Worm (Caenorhabditis elegans) whole organism, early embryonic: ENCODE data around the gene ZC84.7.

Source experiments
- F13C5.2 ChIP-seq: sonication (generic microtip); optimal IDR thresholded peaks from 2 replicates; lab custom pipeline; 2017; ENCODE audit warnings: mild to moderate bottlenecking, missing genetic modification characterization, inconsistent platforms, missing compliant biosample characterization
- aly-1 ChIP-seq: sonication (generic microtip); optimal IDR thresholded peaks from 2 replicates; lab custom pipeline; 2016; ENCODE audit warnings: missing genetic modification characterization, missing compliant biosample characterization
- ama-1 ChIP-seq: fragments of 150-350 bp; optimal IDR thresholded peaks from 2 replicates; lab custom pipeline; 2014
- ceh-13 ChIP-seq: fragments of 200-800 bp; sonication (Bioruptor generic); optimal IDR thresholded peaks from 2 replicates; lab custom pipeline; 2018; ENCODE audit warnings: mild to moderate bottlenecking, missing genetic modification characterization, missing compliant biosample characterization
- hmg-4 ChIP-seq: fragments of 200-800 bp; sonication (Bioruptor generic); optimal IDR thresholded peaks from 2 replicates; lab custom pipeline; 2018; ENCODE audit warnings: mild to moderate bottlenecking, missing genetic modification characterization, missing compliant biosample characterization
- pes-1 ChIP-seq: fragments of 200-800 bp; sonication (Bioruptor generic); IDR thresholded peaks from 2 replicates; pipeline ENCODE4 v1.3.6; 2022; ENCODE audit warnings: missing genetic modification reagents, missing genetic modification characterization, missing compliant biosample characterization
- scrt-1 ChIP-seq: fragments of 200-800 bp; sonication (Bioruptor generic); IDR thresholded peaks from 2 replicates; pipeline ENCODE4 v1.3.6; 2022; ENCODE audit warnings: missing genetic modification characterization, missing compliant biosample characterization
- tbx-11 ChIP-seq: fragments of 200-800 bp; sonication (Bioruptor generic); IDR thresholded peaks from 2 replicates; pipeline ENCODE4 v1.3.6; 2022; ENCODE audit warnings: missing genetic modification characterization, missing compliant biosample characterization
- tbx-37 ChIP-seq: fragments of 200-800 bp; sonication (Bioruptor generic); conservative IDR thresholded peaks from 2 replicates; pipeline ENCODE4 v1.3.6; 2022; ENCODE audit warnings: missing genetic modification reagents, missing genetic modification characterization, missing compliant biosample characterization

- TF ChIP-seq scrt-1 (GFP tag; lab: Robert Waterston, UW) (no peak), tbx-37 (GFP tag; lab: Robert Waterston, UW) (no peak), pes-1 (no peak), F13C5.2 (tag; lab: Kevin White, UChicago) (no peak), ama-1 (lab: Kevin White, UChicago) (no peak), ceh-13 (GFP tag; lab: Kevin White, UChicago) (no peak), hmg-4 (no peak), tbx-11 (no peak), aly-1 (tag; lab: Kevin White, UChicago) (no peak)
Observed at ce11 chrIII:9199605-9200004, 13.8 kb downstream of the ZC84.7 start, which contains the start of gene ZC84.6.
